Fruit fly (Drosophila melanogaster) Kc167 (cell line): ENCODE data around the gene CG17770.

Experiments used
- Myc ChIP-seq: fragments of >200 bp; optimal IDR thresholded peaks from 2 replicates; lab custom pipeline; 2017; ENCODE audit warnings: missing external identifiers
- Sin3A ChIP-seq: fragments of >200 bp; optimal IDR thresholded peaks from 2 replicates; lab custom pipeline; 2018; ENCODE audit warnings: missing external identifiers
- h ChIP-seq: fragments of >200 bp; optimal IDR thresholded peaks from 3 replicates; lab custom pipeline; 2018; ENCODE audit warnings: missing external identifiers
- psq ChIP-seq: fragments of >200 bp; optimal IDR thresholded peaks from 2 replicates; lab custom pipeline; 2017; ENCODE audit warnings: missing external identifiers
- ttk ChIP-seq: sonication (Bioruptor generic); optimal IDR thresholded peaks from 2 replicates; lab custom pipeline; 2017; ENCODE audit warnings: missing external identifiers

DNA sequence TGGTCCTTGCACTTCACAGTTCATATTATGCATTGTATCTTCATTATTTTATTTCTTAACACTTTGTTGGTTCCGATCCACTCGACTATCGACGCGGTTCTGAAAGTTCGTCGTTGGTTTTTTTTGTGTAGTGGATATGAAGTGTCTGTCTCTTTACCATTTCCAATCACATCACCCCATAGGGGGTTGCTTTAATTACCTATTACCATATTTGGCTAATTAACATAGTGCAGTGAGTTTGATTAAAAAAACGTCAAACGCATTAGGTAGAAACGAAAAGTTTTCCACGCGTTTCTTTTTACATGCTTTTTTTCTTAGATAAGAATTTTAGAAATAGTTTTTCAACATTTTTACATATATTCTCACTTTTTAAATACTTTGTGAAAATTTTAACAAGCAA lies 48.7 kb upstream of the CG17770 start, which contains the start of gene LpR1:
- TF ChIP-seq Myc (lab: Kevin White, UChicago) (no peak), Sin3A (lab: Kevin White, UChicago) (no peak), psq (lab: Kevin White, UChicago) (no peak), h (lab: Kevin White, UChicago) (no peak), ttk (lab: Kevin White, UChicago) (no peak)
